Worm (Caenorhabditis elegans) whole organism, early embryonic: ENCODE measurements around the gene bed-2.

Experiments
- F13C5.2 ChIP-seq: sonication (generic microtip); optimal IDR thresholded peaks from 2 replicates; lab custom pipeline; 2017; ENCODE audit warnings: mild to moderate bottlenecking, missing genetic modification characterization, inconsistent platforms, missing compliant biosample characterization
- ama-1 ChIP-seq: fragments of 150-350 bp; optimal IDR thresholded peaks from 2 replicates; lab custom pipeline; 2014
- ceh-36 ChIP-seq: sonication (generic microtip); optimal IDR thresholded peaks from 2 replicates; lab custom pipeline; 2016; ENCODE audit warnings: missing genetic modification characterization, inconsistent platforms, missing compliant biosample characterization
- ets-7 ChIP-seq: sonication (generic microtip); optimal IDR thresholded peaks from 2 replicates; lab custom pipeline; 2016; ENCODE audit warnings: missing genotype, missing genetic modification characterization, missing compliant biosample characterization
- flt-1 ChIP-seq: fragments of 200-800 bp; sonication (Bioruptor generic); IDR thresholded peaks from 2 replicates; pipeline ENCODE4 v1.3.6; 2022; ENCODE audit warnings: missing genetic modification characterization, missing compliant biosample characterization
- hmg-4 ChIP-seq: fragments of 200-800 bp; sonication (Bioruptor generic); optimal IDR thresholded peaks from 2 replicates; lab custom pipeline; 2018; ENCODE audit warnings: mild to moderate bottlenecking, missing genetic modification characterization, missing compliant biosample characterization
- hnd-1 ChIP-seq: sonication (generic microtip); optimal IDR thresholded peaks from 2 replicates; lab custom pipeline; 2016; ENCODE audit warnings: missing genetic modification characterization, missing compliant biosample characterization
- pes-1 ChIP-seq: fragments of 200-800 bp; sonication (Bioruptor generic); IDR thresholded peaks from 2 replicates; pipeline ENCODE4 v1.3.6; 2022; ENCODE audit warnings: missing genetic modification reagents, missing genetic modification characterization, missing compliant biosample characterization
- scrt-1 ChIP-seq: fragments of 200-800 bp; sonication (Bioruptor generic); IDR thresholded peaks from 2 replicates; pipeline ENCODE4 v1.3.6; 2022; ENCODE audit warnings: missing genetic modification characterization, missing compliant biosample characterization
- sea-1 ChIP-seq: fragments of 200-800 bp; sonication (Bioruptor generic); conservative IDR thresholded peaks from 2 replicates; pipeline ENCODE4 v1.3.6; 2022; ENCODE audit warnings: missing genetic modification characterization, missing compliant biosample characterization
- tra-4 ChIP-seq: sonication (generic microtip); optimal IDR thresholded peaks from 2 replicates; lab custom pipeline; 2017; ENCODE audit warnings: missing genetic modification characterization, missing compliant biosample characterization

ce11 chrIII:11490221-11490620 is 19.6 kb upstream of the bed-2 start:
- TF ChIP-seq ceh-36 (tag; lab: Kevin White, UChicago) (no peak), ama-1 (lab: Kevin White, UChicago) (no peak), tra-4 (tag; lab: Kevin White, UChicago) (no peak), pes-1 (GFP tag; lab: Robert Waterston, UW) (no peak), scrt-1 (GFP tag; lab: Robert Waterston, UW) (no peak), sea-1 (no peak), ets-7 (no peak), hmg-4 (no peak), flt-1 (no peak), F13C5.2 (no peak), hnd-1 (tag; lab: Kevin White, UChicago) (no peak)
